Fruit fly (Drosophila melanogaster): ENCODE data around the gene CG43799.

DNA sequence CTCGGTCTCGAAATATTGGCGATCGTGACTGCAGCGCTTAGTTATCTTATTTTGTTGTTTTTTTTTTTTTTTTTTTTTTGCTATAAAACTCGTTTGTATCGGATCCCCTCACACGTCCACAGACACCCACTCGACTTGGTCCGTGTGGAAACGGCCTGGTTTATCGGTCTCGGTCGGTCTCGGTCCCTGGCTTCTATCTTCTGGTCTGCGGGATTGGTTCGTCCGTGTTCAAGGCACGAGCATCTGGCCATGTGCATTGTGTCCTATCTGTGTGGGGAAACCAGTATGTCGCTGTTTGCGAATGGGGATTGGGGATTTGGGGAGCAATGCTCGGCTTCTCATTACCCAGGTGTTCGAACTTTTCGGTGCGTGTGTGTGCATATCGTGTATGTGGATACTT lies 37.9 kb upstream of the CG43799 start, which contains the start of gene CG4496:
- TF ChIP-seq CTCF (optimal IDR thresholded peaks at IDR 0.05) (no peak), CG8478 (optimal IDR thresholded peaks at IDR 0.05) (no peak)

Data from S2 (cell line).